Fruit fly (Drosophila melanogaster): ENCODE data around the gene CG31465.

Gene CG31465

DNA sequence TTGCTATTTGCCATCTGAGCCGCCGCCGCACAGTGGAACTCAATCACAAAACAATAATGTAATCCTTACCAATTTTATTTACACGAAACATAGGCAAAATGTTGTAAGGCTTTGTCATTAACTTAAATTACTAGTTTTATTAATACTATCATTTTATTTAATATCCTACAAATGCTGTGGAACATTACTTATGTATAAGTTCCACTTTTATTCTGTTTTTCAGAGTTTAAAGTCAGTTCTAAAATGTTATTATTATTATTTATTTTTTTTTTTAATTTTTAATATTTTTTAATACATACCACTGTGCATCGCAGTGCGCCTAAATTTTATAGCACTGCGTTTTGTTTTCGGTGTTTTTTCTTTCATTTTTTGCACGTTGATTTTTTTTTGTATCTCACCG lies 50.7 kb downstream of the CG31465 start:
- TF ChIP-seq Myc (optimal IDR thresholded peaks at IDR 0.05) (no peak), h (optimal IDR thresholded peaks at IDR 0.05) (no peak), psq (optimal IDR thresholded peaks at IDR 0.05) (no peak), insv (optimal IDR thresholded peaks at IDR 0.05) (no peak), ttk (optimal IDR thresholded peaks at IDR 0.05) (no peak), Sin3A (optimal IDR thresholded peaks at IDR 0.05) (no peak)
